Worm (Caenorhabditis elegans) whole organism, young adult: ENCODE results near the gene osta-3.
A peak's percentile ranks its signal among the peaks of the same experiment; 100 is the strongest.

ENCODE experiments used
- D2030.7 ChIP-seq: fragments of 200-800 bp; sonication (Bioruptor generic); IDR thresholded peaks from 2 replicates; pipeline ENCODE4 v1.3.6; 2022; ENCODE audit warnings: missing genetic modification reagents, missing genetic modification characterization, missing compliant biosample characterization
- F22D6.2 ChIP-seq: sonication (generic microtip); optimal IDR thresholded peaks from 2 replicates; lab custom pipeline; 2016; ENCODE audit warnings: mild to moderate bottlenecking, missing genetic modification characterization, missing compliant biosample characterization
- F49E8.2 ChIP-seq: sonication (generic microtip); optimal IDR thresholded peaks from 3 replicates; lab custom pipeline; 2017; ENCODE audit warnings: missing genetic modification characterization, mild to moderate bottlenecking, missing compliant biosample characterization, antibody characterized with exemption, moderate library complexity; ENCODE audit not compliant: insufficient read depth
- F57C9.4 ChIP-seq: sonication (generic microtip); optimal IDR thresholded peaks from 2 replicates; lab custom pipeline; 2017; ENCODE audit warnings: mild to moderate bottlenecking, missing genetic modification characterization, missing compliant biosample characterization
- K11D2.4 ChIP-seq: fragments of 200-800 bp; sonication (Bioruptor generic); IDR thresholded peaks from 2 replicates; pipeline ENCODE4 v1.3.6; 2022; ENCODE audit warnings: missing genetic modification reagents, missing genetic modification characterization, missing compliant biosample characterization
- Y67H2A.10 ChIP-seq: fragments of 200-800 bp; sonication (Bioruptor generic); conservative IDR thresholded peaks from 2 replicates; pipeline ENCODE4 v1.3.6; 2022; ENCODE audit warnings: missing genetic modification reagents, missing genetic modification characterization, missing compliant biosample characterization
- Y79H2A.3 ChIP-seq: fragments of 200-800 bp; sonication (Bioruptor generic); conservative IDR thresholded peaks from 2 replicates; pipeline ENCODE4 v1.3.6; 2022; ENCODE audit warnings: missing genetic modification reagents, missing genetic modification characterization, missing compliant biosample characterization
- Y95B8A.8 ChIP-seq: fragments of 200-800 bp; sonication (Bioruptor generic); IDR thresholded peaks from 2 replicates; pipeline ENCODE4 v1.3.6; 2022; ENCODE audit warnings: missing genetic modification reagents, missing genetic modification characterization, missing compliant biosample characterization
- ZK185.1 ChIP-seq: sonication (generic microtip); optimal IDR thresholded peaks from 2 replicates; lab custom pipeline; 2016; ENCODE audit warnings: mild to moderate bottlenecking, missing genetic modification characterization, missing compliant biosample characterization; ENCODE audit not compliant: poor library complexity, severe bottlenecking
- attf-3 ChIP-seq: fragments of 200-800 bp; sonication (Bioruptor generic); conservative IDR thresholded peaks from 2 replicates; pipeline ENCODE4 v1.3.6; 2022; ENCODE audit warnings: missing genetic modification reagents, missing genetic modification characterization, missing compliant biosample characterization
- ccch-3 ChIP-seq: fragments of 200-800 bp; sonication (Bioruptor generic); optimal IDR thresholded peaks from 2 replicates; lab custom pipeline; 2018; ENCODE audit warnings: mild to moderate bottlenecking, missing genetic modification characterization, missing compliant biosample characterization
- cebp-1 ChIP-seq, 2 experiments: fragments of 200-800 bp in 1 of 2; sonication (Bioruptor generic) in 1 of 2; sonication (generic microtip) in 1 of 2; IDR thresholded peaks in 1 of 2; optimal IDR thresholded peaks in 1 of 2; 2 replicates each; pipeline versions ENCODE4 v1.3.6 to Lab custom; 2017 to 2022; ENCODE audit warnings: missing compliant biosample characterization in 2 of 2, missing genetic modification characterization in 2 of 2, mild to moderate bottlenecking in 1 of 2, missing genetic modification reagents in 1 of 2, moderate library complexity in 1 of 2
- ceh-40 ChIP-seq: fragments of 200-800 bp; sonication (Bioruptor generic); IDR thresholded peaks from 2 replicates; pipeline ENCODE4 v1.3.6; 2022; ENCODE audit warnings: missing genetic modification characterization, missing compliant biosample characterization
- dpl-1 ChIP-seq: fragments of 150-350 bp; optimal IDR thresholded peaks from 2 replicates; lab custom pipeline; 2014; ENCODE audit warnings: missing biosample characterization, missing genetic modification reagents, missing genetic modification characterization
- egrh-3 ChIP-seq: fragments of 200-800 bp; sonication (Bioruptor generic); IDR thresholded peaks from 2 replicates; pipeline ENCODE4 v1.3.6; 2022; ENCODE audit warnings: missing genetic modification reagents, missing genetic modification characterization, missing compliant biosample characterization
- ets-4 ChIP-seq: fragments of 200-800 bp; sonication (Bioruptor generic); optimal IDR thresholded peaks from 2 replicates; lab custom pipeline; 2018; ENCODE audit warnings: mild to moderate bottlenecking, missing genetic modification characterization, missing compliant biosample characterization
- fkh-3 ChIP-seq: sonication (generic microtip); optimal IDR thresholded peaks from 2 replicates; lab custom pipeline; 2016; ENCODE audit warnings: mild to moderate bottlenecking, missing genetic modification characterization, missing compliant biosample characterization
- gei-17 ChIP-seq: fragments of 200-800 bp; sonication (Bioruptor generic); optimal IDR thresholded peaks from 2 replicates; lab custom pipeline; 2018; ENCODE audit warnings: mild to moderate bottlenecking, missing genetic modification characterization, missing compliant biosample characterization
- him-1 ChIP-seq: sonication (generic microtip); optimal IDR thresholded peaks from 2 replicates; lab custom pipeline; 2016; ENCODE audit warnings: missing genotype, missing genetic modification reagents, missing genetic modification characterization, missing compliant biosample characterization
- hmg-20 ChIP-seq: fragments of 200-800 bp; sonication (Bioruptor generic); IDR thresholded peaks from 2 replicates; pipeline ENCODE4 v1.3.6; 2022; ENCODE audit warnings: missing genetic modification reagents, missing genetic modification characterization, missing compliant biosample characterization
- hsf-1 ChIP-seq: fragments of 200-800 bp; sonication (Bioruptor generic); IDR thresholded peaks from 2 replicates; pipeline ENCODE4 v1.3.6; 2022; ENCODE audit warnings: missing genetic modification reagents, missing genetic modification characterization, missing compliant biosample characterization
- let-526 ChIP-seq: fragments of 200-800 bp; sonication (Bioruptor generic); IDR thresholded peaks from 2 replicates; pipeline ENCODE4 v1.3.6; 2022; ENCODE audit warnings: missing genetic modification reagents, missing genetic modification characterization, missing compliant biosample characterization
- let-607 ChIP-seq, 2 experiments: fragments of 200-800 bp in 1 of 2; sonication (Bioruptor generic) in 1 of 2; sonication (generic microtip) in 1 of 2; optimal IDR thresholded peaks; 2 replicates each; lab custom pipeline; 2016 to 2018; ENCODE audit warnings: mild to moderate bottlenecking in 2 of 2, missing compliant biosample characterization in 2 of 2, missing genetic modification characterization in 2 of 2, moderate library complexity in 2 of 2, missing genotype in 1 of 2
- lin-35 ChIP-seq, 3 experiments: fragments of 150-350 bp in 2 of 3; sonication (generic microtip) in 1 of 3; optimal IDR thresholded peaks; 2 replicates each; lab custom pipeline; 2014 to 2018; ENCODE audit warnings: missing biosample characterization in 3 of 3, missing genetic modification characterization in 3 of 3, missing genetic modification reagents in 3 of 3
- lsy-27 ChIP-seq: sonication (generic microtip); optimal IDR thresholded peaks from 2 replicates; lab custom pipeline; 2017; ENCODE audit warnings: missing genetic modification characterization, mild to moderate bottlenecking, missing compliant biosample characterization, antibody characterized with exemption, missing genotype, borderline replicate concordance; ENCODE audit not compliant: insufficient read depth
- madf-10 ChIP-seq: sonication (generic microtip); optimal IDR thresholded peaks from 2 replicates; lab custom pipeline; 2016; ENCODE audit warnings: mild to moderate bottlenecking, missing genetic modification characterization, missing compliant biosample characterization
- madf-6 ChIP-seq: fragments of 200-800 bp; sonication (Bioruptor generic); IDR thresholded peaks from 2 replicates; pipeline ENCODE4 v1.3.6; 2022; ENCODE audit warnings: missing genetic modification reagents, missing genetic modification characterization, missing compliant biosample characterization
- mel-28 ChIP-seq: sonication (generic microtip); optimal IDR thresholded peaks from 2 replicates; lab custom pipeline; 2016; ENCODE audit warnings: borderline replicate concordance, mild to moderate bottlenecking, missing genetic modification characterization, missing compliant biosample characterization
- nfya-1 ChIP-seq: sonication (generic microtip); optimal IDR thresholded peaks from 2 replicates; lab custom pipeline; 2017; ENCODE audit warnings: antibody characterized with exemption, missing compliant biosample characterization, missing genetic modification characterization, borderline replicate concordance; ENCODE audit not compliant: insufficient read depth
- nhr-80 ChIP-seq: sonication (generic microtip); optimal IDR thresholded peaks from 2 replicates; lab custom pipeline; 2016; ENCODE audit warnings: missing genetic modification characterization, missing compliant biosample characterization
- rcor-1 ChIP-seq: fragments of 200-800 bp; sonication (Bioruptor generic); IDR thresholded peaks from 2 replicates; pipeline ENCODE4 v1.3.6; 2022; ENCODE audit warnings: missing genetic modification reagents, missing genetic modification characterization, missing compliant biosample characterization
- rec-8 ChIP-seq, 2 experiments: sonication (generic microtip); optimal IDR thresholded peaks; 2 replicates each; lab custom pipeline; 2016; ENCODE audit warnings: mild to moderate bottlenecking in 2 of 2, missing genetic modification characterization in 2 of 2, missing genetic modification reagents in 2 of 2, missing genotype in 2 of 2, missing biosample characterization in 1 of 2, missing compliant biosample characterization in 1 of 2, moderate library complexity in 1 of 2
- repo-1 ChIP-seq: sonication (generic microtip); optimal IDR thresholded peaks from 2 replicates; lab custom pipeline; 2017; ENCODE audit warnings: mild to moderate bottlenecking, missing genetic modification characterization, missing compliant biosample characterization
- sdz-38 ChIP-seq: sonication (generic microtip); optimal IDR thresholded peaks from 2 replicates; lab custom pipeline; 2016; ENCODE audit warnings: missing genotype, missing genetic modification characterization, missing compliant biosample characterization
- snpc-3.4 ChIP-seq: sonication (generic microtip); optimal IDR thresholded peaks from 2 replicates; lab custom pipeline; 2017; ENCODE audit warnings: missing genetic modification characterization, mild to moderate bottlenecking, missing compliant biosample characterization, antibody characterized with exemption, moderate library complexity, missing genotype, missing genetic modification reagents
- snpc-4 ChIP-seq, 5 experiments: fragments of 150-350 bp in 1 of 5; sonication (generic microtip) in 4 of 5; optimal IDR thresholded peaks; 2 replicates each; lab custom pipeline; 2014 to 2018; ENCODE audit warnings: missing genetic modification characterization in 5 of 5, missing biosample characterization in 3 of 5, antibody characterized with exemption in 2 of 5, mild to moderate bottlenecking in 2 of 5, missing compliant biosample characterization in 2 of 5, missing genotype in 2 of 5, moderate library complexity in 2 of 5, missing genetic modification reagents in 1 of 5
- tbp1 ChIP-seq: fragments of 200-800 bp; sonication (Bioruptor generic); optimal IDR thresholded peaks from 2 replicates; lab custom pipeline; 2018; ENCODE audit warnings: mild to moderate bottlenecking, missing genetic modification characterization, missing compliant biosample characterization
- zim-3 ChIP-seq: sonication (generic microtip); optimal IDR thresholded peaks from 2 replicates; lab custom pipeline; 2017; ENCODE audit warnings: mild to moderate bottlenecking, missing genetic modification characterization, moderate library complexity, missing compliant biosample characterization
- ztf-18 ChIP-seq: sonication (generic microtip); optimal IDR thresholded peaks from 2 replicates; lab custom pipeline; 2016; ENCODE audit warnings: missing genotype, mild to moderate bottlenecking, missing genetic modification characterization, missing compliant biosample characterization
- ztf-3 ChIP-seq: fragments of 200-800 bp; sonication (Bioruptor generic); optimal IDR thresholded peaks from 2 replicates; lab custom pipeline; 2018; ENCODE audit warnings: mild to moderate bottlenecking, missing genetic modification characterization, missing compliant biosample characterization
- ztf-6 ChIP-seq: fragments of 200-800 bp; sonication (Bioruptor generic); IDR thresholded peaks from 2 replicates; pipeline ENCODE4 v1.3.6; 2022; ENCODE audit warnings: missing genetic modification reagents, missing genetic modification characterization, missing compliant biosample characterization

The osta-3 gene

ce11 chrII:14790751-14791150, 21.6 kb upstream of the osta-3 start, which contains the start of gene Y54E2A.10:
Gene Y54E2A.10 (plus strand): TSS chrII:14791051.
- no peak for TF ChIP-seq snpc-4 (GFP tag; optimal IDR thresholded peaks at IDR 0.05; lab: Kevin White, UChicago)
- TF ChIP-seq snpc-4 (tag; optimal IDR thresholded peaks at IDR 0.05; lab: Kevin White, UChicago), result no peak
- no peak for TF ChIP-seq lsy-27 (tag; lab: Kevin White, UChicago)
- TF ChIP-seq zim-3 (tag; lab: Kevin White, UChicago), result no peak
- no peak for TF ChIP-seq F57C9.4 (tag; lab: Kevin White, UChicago)
- TF ChIP-seq Y95B8A.8 (GFP tag; lab: Robert Waterston, UW), result no peak
- TF ChIP-seq ceh-40 (GFP tag; lab: Robert Waterston, UW), result no peak
- TF ChIP-seq ztf-18 (tag; lab: Kevin White, UChicago), result no peak
- TF ChIP-seq F22D6.2, result no peak
- TF ChIP-seq mel-28 (tag; lab: Kevin White, UChicago), result no peak
- no peak for TF ChIP-seq let-526 (GFP tag; lab: Robert Waterston, UW)
- no peak for TF ChIP-seq repo-1 (tag; lab: Kevin White, UChicago)
- TF ChIP-seq gei-17, result no peak
- TF ChIP-seq hmg-20, result no peak
- TF ChIP-seq egrh-3, result no peak
- no peak for TF ChIP-seq madf-6 (GFP tag; lab: Robert Waterston, UW)
- no peak for TF ChIP-seq nfya-1 (tag; lab: Kevin White, UChicago)
- TF ChIP-seq nhr-80 (tag; lab: Kevin White, UChicago), result no peak
- no peak for TF ChIP-seq sdz-38 (tag; lab: Kevin White, UChicago)
- no peak for TF ChIP-seq ZK185.1 (tag; lab: Kevin White, UChicago)

- TF ChIP-seq ccch-3, result no peak
- TF ChIP-seq cebp-1 (GFP tag; IDR thresholded peaks at IDR 0.05; lab: Robert Waterston, UW), result peak; percentile 20; the same call in 1 of the 2 replicates
- TF ChIP-seq cebp-1 (tag; optimal IDR thresholded peaks at IDR 0.05; lab: Kevin White, UChicago), result peak; percentile 95
- TF ChIP-seq, all 124 proteins: peak for 1
These were observed 19.9 kb upstream of the osta-3 start for ce11 chrII:14792470-14792869.

ce11 chrII:14794935-14795454, 17.3 kb upstream of the osta-3 start, which contains the start of gene eif-3.B:
Gene eif-3.B (plus strand): TSS chrII:14795404.
- TF ChIP-seq snpc-3.4 (tag; lab: Kevin White, UChicago) (peak; percentile 83), hmg-20 (0 out of 2 replicates have a peak, but pooled peaks have one; percentile 21), lsy-27 (tag; lab: Kevin White, UChicago) (no peak), Y79H2A.3 (GFP tag; lab: Robert Waterston, UW) (no peak; the same call in 1 of the 2 replicates), madf-10 (tag; lab: Kevin White, UChicago) (peak; percentile 77), rcor-1 (peak; percentile 86), tbp1 (GFP tag; lab: Kevin White, UChicago) (peak; percentile 50), let-526 (GFP tag; lab: Robert Waterston, UW) (peak; percentile 81; the same call in 1 of the 2 replicates), ztf-6 (GFP tag; lab: Robert Waterston, UW) (0 out of 2 replicates have a peak, but pooled peaks have one; percentile 14), lin-35 (GFP tag; optimal IDR thresholded peaks at IDR 0.05; lab: Kevin White, UChicago) (peak in 2 of 3 experiments; percentile 17 to 91), hsf-1 (0 out of 2 replicates have a peak, but pooled peaks have one; percentile 52), dpl-1 (peak; percentile 71), rec-8 (tag; optimal IDR thresholded peaks at IDR 0.05; lab: Kevin White, UChicago) (no peak), K11D2.4 (GFP tag; lab: Robert Waterston, UW) (0 out of 2 replicates have a peak, but pooled peaks have one; percentile 61), F49E8.2 (tag; lab: Kevin White, UChicago) (peak; percentile 34), fkh-3 (tag; lab: Kevin White, UChicago) (no peak), egrh-3 (no peak), ztf-3 (GFP tag; lab: Kevin White, UChicago) (no peak), D2030.7 (peak; percentile 80), Y67H2A.10 (GFP tag; lab: Robert Waterston, UW) (0 out of 2 replicates have a peak, but pooled peaks have one; percentile 30), let-607 (tag; optimal IDR thresholded peaks at IDR 0.05; lab: Kevin White, UChicago) (peak in 1 of 2 experiments; percentile 86), gei-17 (peak; percentile 15), him-1 (tag; lab: Kevin White, UChicago) (no peak), ets-4 (GFP tag; lab: Kevin White, UChicago) (no peak), attf-3 (GFP tag; lab: Robert Waterston, UW) (peak; percentile 95)
